Fruit fly (Drosophila melanogaster) whole organism, embryonic: ENCODE results near the gene Trxr2.

ENCODE experiments used
- Atf-2 ChIP-seq: fragments of 200-800 bp; sonication (Bioruptor generic); optimal IDR thresholded peaks from 2 replicates; lab custom pipeline; 2016; ENCODE audit warnings: missing biosample characterization, missing genetic modification characterization
- CG10431 ChIP-seq: fragments of 200-800 bp; sonication (Bioruptor generic); optimal IDR thresholded peaks from 3 replicates; lab custom pipeline; 2018; ENCODE audit warnings: missing biosample characterization, mild to moderate bottlenecking, missing genetic modification characterization
- CG12942 ChIP-seq: fragments of 200-800 bp; sonication (Bioruptor generic); optimal IDR thresholded peaks from 3 replicates; lab custom pipeline; 2016; ENCODE audit warnings: missing biosample characterization, missing genetic modification characterization
- CG15011 ChIP-seq: fragments of 200-800 bp; sonication (Bioruptor generic); optimal IDR thresholded peaks from 3 replicates; lab custom pipeline; 2018; ENCODE audit warnings: missing biosample characterization, mild to moderate bottlenecking, missing genetic modification characterization
- CG15479 ChIP-seq: fragments of 200-800 bp; sonication (Bioruptor generic); optimal IDR thresholded peaks from 3 replicates; lab custom pipeline; 2019; ENCODE audit warnings: missing biosample characterization, mild to moderate bottlenecking, missing genetic modification characterization, moderate library complexity
- CG18011 ChIP-seq: fragments of 200-800 bp; sonication (Bioruptor generic); optimal IDR thresholded peaks from 2 replicates; lab custom pipeline; 2017; ENCODE audit warnings: missing biosample characterization, missing genetic modification characterization, mild to moderate bottlenecking, moderate library complexity, missing genotype
- CG18599 ChIP-seq: fragments of 200-800 bp; sonication (Bioruptor generic); optimal IDR thresholded peaks from 3 replicates; lab custom pipeline; 2017; ENCODE audit warnings: missing biosample characterization, missing genetic modification characterization, mild to moderate bottlenecking, moderate library complexity, missing genetic modification reagents
- CG30431 ChIP-seq: fragments of 200-800 bp; sonication (Bioruptor generic); optimal IDR thresholded peaks from 2 replicates; lab custom pipeline; 2017; ENCODE audit warnings: missing biosample characterization, missing genetic modification characterization
- CG31441 ChIP-seq: fragments of 200-800 bp; sonication (Bioruptor generic); IDR thresholded peaks from 2 replicates; pipeline ENCODE4 v1.3.6; 2022; ENCODE audit warnings: missing biosample characterization, missing genetic modification characterization
- CG3281 ChIP-seq: fragments of 200-800 bp; sonication (Bioruptor generic); optimal IDR thresholded peaks from 3 replicates; lab custom pipeline; 2017; ENCODE audit warnings: missing biosample characterization, mild to moderate bottlenecking, missing genetic modification characterization
- CG33213 ChIP-seq: fragments of 200-800 bp; sonication (Bioruptor generic); optimal IDR thresholded peaks from 3 replicates; lab custom pipeline; 2016; ENCODE audit warnings: missing biosample characterization, missing genetic modification characterization
- CG3726 ChIP-seq: fragments of 200-800 bp; sonication (Bioruptor generic); IDR thresholded peaks from 3 replicates; pipeline ENCODE4, ENCODE4 v1.3.6; 2022; ENCODE audit warnings: missing biosample characterization, missing genetic modification characterization
- CG4404 ChIP-seq: fragments of 200-800 bp; sonication (Bioruptor generic); IDR thresholded peaks from 2 replicates; pipeline ENCODE4 v1.3.6; 2022; ENCODE audit warnings: missing biosample characterization, missing genetic modification characterization
- CG4617 ChIP-seq: fragments of 200-800 bp; sonication (Bioruptor generic); optimal IDR thresholded peaks from 3 replicates; lab custom pipeline; 2016; ENCODE audit warnings: missing biosample characterization, missing genetic modification characterization, borderline replicate concordance
- CG6813 ChIP-seq: fragments of 200-800 bp; sonication (Bioruptor generic); optimal IDR thresholded peaks from 2 replicates; lab custom pipeline; 2017; ENCODE audit warnings: missing biosample characterization, missing genetic modification characterization, mild to moderate bottlenecking, moderate library complexity, missing genetic modification reagents
- CG7271 ChIP-seq: fragments of 200-800 bp; sonication (Bioruptor generic); optimal IDR thresholded peaks from 2 replicates; lab custom pipeline; 2018; ENCODE audit warnings: missing biosample characterization, mild to moderate bottlenecking, missing genetic modification characterization, moderate library complexity
- CG7745 ChIP-seq: fragments of 200-800 bp; sonication (Bioruptor generic); optimal IDR thresholded peaks from 2 replicates; lab custom pipeline; 2018; ENCODE audit warnings: missing biosample characterization, mild to moderate bottlenecking, missing genetic modification characterization, moderate library complexity
- CG7786 ChIP-seq: fragments of 200-800 bp; sonication (Bioruptor generic); optimal IDR thresholded peaks from 2 replicates; lab custom pipeline; 2016; ENCODE audit warnings: missing biosample characterization, missing genetic modification characterization
- CG8089 ChIP-seq: fragments of 200-800 bp; sonication (Bioruptor generic); optimal IDR thresholded peaks from 3 replicates; lab custom pipeline; 2016; ENCODE audit warnings: missing biosample characterization, missing genetic modification characterization
- CG8765 ChIP-seq: fragments of 200-800 bp; sonication (Bioruptor generic); IDR thresholded peaks from 2 replicates; pipeline ENCODE4 v1.3.6; 2022; ENCODE audit warnings: missing biosample characterization, missing genetic modification characterization
- CG9609 ChIP-seq: fragments of 200-800 bp; sonication (Bioruptor generic); optimal IDR thresholded peaks from 3 replicates; lab custom pipeline; 2016; ENCODE audit warnings: missing biosample characterization, missing genetic modification characterization
- CG9817 ChIP-seq: fragments of 200-800 bp; sonication (Bioruptor generic); optimal IDR thresholded peaks from 2 replicates; lab custom pipeline; 2018; ENCODE audit warnings: missing biosample characterization, mild to moderate bottlenecking, missing genetic modification characterization, moderate library complexity
- Camta ChIP-seq: fragments of 200-800 bp; sonication (Bioruptor generic); optimal IDR thresholded peaks from 2 replicates; lab custom pipeline; 2016; ENCODE audit warnings: missing biosample characterization, missing genetic modification characterization
- Lim3 ChIP-seq: fragments of 200-800 bp; sonication (Bioruptor generic); IDR thresholded peaks from 2 replicates; pipeline ENCODE4 v1.3.6; 2022; ENCODE audit warnings: missing biosample characterization, missing genetic modification characterization
- Oaz ChIP-seq: fragments of 200-800 bp; sonication (Bioruptor generic); IDR thresholded peaks from 2 replicates; pipeline ENCODE4 v1.3.6; 2022; ENCODE audit warnings: missing biosample characterization, missing genetic modification characterization
- Vsx1 ChIP-seq: fragments of 200-800 bp; sonication (Bioruptor generic); optimal IDR thresholded peaks from 2 replicates; lab custom pipeline; 2017; ENCODE audit warnings: missing biosample characterization, mild to moderate bottlenecking, missing genetic modification characterization, missing genetic modification reagents
- dan ChIP-seq: fragments of 200-800 bp; sonication (Bioruptor generic); IDR thresholded peaks from 2 replicates; pipeline ENCODE4 v1.3.6; 2022; ENCODE audit warnings: missing biosample characterization, missing genetic modification characterization
- fd102C ChIP-seq: fragments of 200-800 bp; sonication (Bioruptor generic); optimal IDR thresholded peaks from 2 replicates; lab custom pipeline; 2018; ENCODE audit warnings: missing biosample characterization, mild to moderate bottlenecking, missing genetic modification characterization, moderate library complexity
- gce ChIP-seq: fragments of 200-800 bp; sonication (Bioruptor generic); IDR thresholded peaks from 3 replicates; pipeline ENCODE4 v1.3.6; 2022; ENCODE audit warnings: missing biosample characterization, missing genetic modification characterization
- jumu ChIP-seq: fragments of 200-800 bp; sonication (Bioruptor generic); optimal IDR thresholded peaks from 3 replicates; lab custom pipeline; 2016; ENCODE audit warnings: missing biosample characterization, missing genetic modification characterization
- kay ChIP-seq: fragments of 200-800 bp; sonication (Bioruptor generic); optimal IDR thresholded peaks from 2 replicates; lab custom pipeline; 2016; ENCODE audit warnings: missing biosample characterization, missing genetic modification characterization
- lab ChIP-seq: fragments of 200-800 bp; sonication (Bioruptor generic); optimal IDR thresholded peaks from 3 replicates; lab custom pipeline; 2017; ENCODE audit warnings: missing biosample characterization, missing genetic modification characterization, mild to moderate bottlenecking, moderate library complexity, missing genetic modification reagents
- lov ChIP-seq, 2 experiments: fragments of 200-800 bp in 1 of 2; fragments of >200 bp in 1 of 2; sonication (Bioruptor generic) in 1 of 2; IDR thresholded peaks in 1 of 2; optimal IDR thresholded peaks in 1 of 2; 2 replicates in 1 of 2; 3 replicates in 1 of 2; pipeline versions ENCODE4 v1.3.6 to Lab custom; 2017 to 2022; ENCODE audit warnings: missing biosample characterization in 1 of 2, missing genetic modification characterization in 1 of 2
- nau ChIP-seq: fragments of 200-800 bp; sonication (Bioruptor generic); optimal IDR thresholded peaks from 3 replicates; lab custom pipeline; 2017; ENCODE audit warnings: missing biosample characterization, mild to moderate bottlenecking, missing genetic modification characterization, missing genetic modification reagents
- nom ChIP-seq: fragments of 200-800 bp; sonication (Bioruptor generic); optimal IDR thresholded peaks from 2 replicates; lab custom pipeline; 2017; ENCODE audit warnings: missing biosample characterization, missing genetic modification characterization, mild to moderate bottlenecking, moderate library complexity, missing genetic modification reagents
- org-1 ChIP-seq: fragments of 200-800 bp; sonication (Bioruptor generic); optimal IDR thresholded peaks from 2 replicates; lab custom pipeline; 2017; ENCODE audit warnings: missing biosample characterization, missing genetic modification characterization
- p53 ChIP-seq: fragments of 200-800 bp; sonication (Bioruptor generic); optimal IDR thresholded peaks from 2 replicates; lab custom pipeline; 2016; ENCODE audit warnings: missing biosample characterization, missing genetic modification characterization
- prd ChIP-seq, 3 experiments: fragments of >200 bp in 2 of 3; fragments of 200-800 bp in 1 of 3; sonication (Bioruptor generic) in 1 of 3; optimal IDR thresholded peaks in 2 of 3; IDR thresholded peaks in 1 of 3; 2 replicates in 2 of 3; 3 replicates in 1 of 3; pipeline versions ENCODE4 v1.3.6 to Lab custom; 2017 to 2022; ENCODE audit warnings: missing biosample characterization in 1 of 3, missing genetic modification characterization in 1 of 3
- sens ChIP-seq: fragments of 200-800 bp; sonication (Bioruptor generic); peaks from one replicate; lab custom pipeline; 2016; ENCODE audit warnings: missing biosample characterization, missing genetic modification characterization
- slou ChIP-seq: fragments of 200-800 bp; sonication (Bioruptor generic); optimal IDR thresholded peaks from 3 replicates; lab custom pipeline; 2016; ENCODE audit warnings: missing biosample characterization, missing genetic modification characterization
- tll ChIP-seq, 2 experiments: fragments of 200-800 bp in 1 of 2; fragments of >200 bp in 1 of 2; sonication (Bioruptor generic) in 1 of 2; optimal IDR thresholded peaks; 2 replicates each; lab custom pipeline; 2017 to 2019; ENCODE audit warnings: missing biosample characterization in 2 of 2, missing genetic modification characterization in 2 of 2, mild to moderate bottlenecking in 1 of 2, moderate library complexity in 1 of 2
- wek ChIP-seq: fragments of 200-800 bp; sonication (Bioruptor generic); optimal IDR thresholded peaks from 3 replicates; lab custom pipeline; 2018; ENCODE audit warnings: missing biosample characterization, mild to moderate bottlenecking, missing genetic modification characterization, moderate library complexity
- zen ChIP-seq: fragments of 200-800 bp; sonication (Bioruptor generic); optimal IDR thresholded peaks from 3 replicates; lab custom pipeline; 2018; ENCODE audit warnings: missing biosample characterization, mild to moderate bottlenecking, missing genetic modification characterization, moderate library complexity

Trxr2 gene

DNA sequence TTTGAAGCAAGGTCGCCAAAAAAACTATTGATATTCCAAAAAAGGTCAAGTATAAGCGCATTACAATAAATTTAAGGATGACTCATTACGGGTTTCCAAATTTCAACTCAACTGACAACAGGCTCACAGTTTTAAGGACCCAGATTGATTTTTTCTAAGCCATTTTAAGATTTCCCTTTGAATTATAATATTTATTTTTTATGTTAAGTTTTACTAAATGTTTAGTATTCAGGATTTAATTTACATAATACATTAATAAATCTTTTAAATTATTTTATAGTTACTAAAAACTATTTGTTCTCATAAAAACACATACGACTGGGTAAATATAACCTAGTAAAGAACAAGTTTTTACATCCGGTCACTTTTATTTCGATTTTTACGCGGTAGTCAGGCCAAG is 44.9 kb upstream of the Trxr2 start, which contains the start of gene CG43329:
Gene CG43329, minus strand, starts transcription at position 101 of the 400 bp plus-strand sequence.
- no peak for TF ChIP-seq CG9817 (tag; lab: Kevin White, UChicago)
- TF ChIP-seq nom (GFP tag; lab: Kevin White, UChicago): no peak
- TF ChIP-seq org-1 (GFP tag; lab: Kevin White, UChicago): no peak
- no peak for TF ChIP-seq dan (GFP tag; lab: Robert Waterston, UW)
- TF ChIP-seq kay (GFP tag; lab: Kevin White, UChicago): no peak
- TF ChIP-seq CG10431: no peak
- no peak for TF ChIP-seq CG8089 (GFP tag; lab: Kevin White, UChicago)
- TF ChIP-seq nau: no peak
- TF ChIP-seq CG8765: no peak
- TF ChIP-seq gce: no peak
- TF ChIP-seq wek (GFP tag; lab: Kevin White, UChicago): no peak
- no peak for TF ChIP-seq CG7786 (GFP tag; lab: Kevin White, UChicago)
- TF ChIP-seq p53 (GFP tag; lab: Kevin White, UChicago): no peak
- TF ChIP-seq Camta (GFP tag; lab: Kevin White, UChicago): no peak
- no peak for TF ChIP-seq CG7745 (tag; lab: Kevin White, UChicago)
- no peak for TF ChIP-seq CG4617

DNA sequence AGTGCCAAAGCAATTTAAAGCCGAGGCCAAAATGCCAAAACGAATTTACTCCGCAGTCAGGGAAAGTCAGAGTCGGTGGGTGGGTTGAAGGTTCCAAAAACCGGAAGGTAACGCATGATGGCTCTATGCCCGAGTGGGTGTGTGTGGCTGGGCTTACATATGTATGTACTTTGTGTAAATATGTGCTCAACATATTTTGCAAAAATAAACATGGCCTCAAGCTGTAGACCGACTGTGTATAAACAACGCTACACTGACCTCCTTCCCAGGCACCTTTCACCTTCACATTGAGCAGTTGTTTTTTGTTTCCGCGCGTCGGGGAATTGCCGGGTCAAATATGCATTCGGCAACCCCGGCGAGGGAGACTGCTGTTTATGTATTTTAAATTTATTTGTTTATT is 30.0 kb upstream of the Trxr2 start:
- peak; percentile 39 for TF ChIP-seq CG18599 (GFP tag; lab: Kevin White, UChicago)
- TF ChIP-seq fd102C (GFP tag; lab: Kevin White, UChicago): peak; percentile 34
- no peak for TF ChIP-seq CG31441
- no peak for TF ChIP-seq CG9609
- peak; percentile 24 for TF ChIP-seq CG6813 (GFP tag; lab: Kevin White, UChicago)
- no peak for TF ChIP-seq CG4404 (GFP tag; lab: Robert Waterston, UW)
- no peak for TF ChIP-seq CG12942 (GFP tag; lab: Kevin White, UChicago)
- TF ChIP-seq Vsx1: no peak
- no peak for TF ChIP-seq Oaz (GFP tag; lab: Robert Waterston, UW)
- no peak for TF ChIP-seq CG15011
- no peak for TF ChIP-seq Atf-2 (GFP tag; lab: Kevin White, UChicago)
- peak; percentile 25 for TF ChIP-seq CG15479 (GFP tag; lab: Kevin White, UChicago)
- TF ChIP-seq CG3281 (GFP tag; lab: Kevin White, UChicago): peak; percentile 2
- no peak for TF ChIP-seq jumu
- TF ChIP-seq tll (GFP tag; optimal IDR thresholded peaks at IDR 0.05; lab: Kevin White, UChicago): peak in 1 of 2 experiments; percentile 83
- no peak for TF ChIP-seq CG30431 (GFP tag; lab: Kevin White, UChicago)
- no peak for TF ChIP-seq slou (GFP tag; lab: Kevin White, UChicago)
- peak; percentile 54 for TF ChIP-seq zen (tag; lab: Kevin White, UChicago)
- no peak for TF ChIP-seq CG3726 (GFP tag; lab: Robert Waterston, UW)
- TF ChIP-seq CG33213: no peak
- TF ChIP-seq CG18011 (GFP tag; lab: Kevin White, UChicago): no peak
- TF ChIP-seq sens (GFP tag; lab: Kevin White, UChicago): peak; percentile 51
- no peak for TF ChIP-seq prd (optimal IDR thresholded peaks at IDR 0.05; lab: Kevin White, UChicago)
- TF ChIP-seq prd (GFP tag; IDR thresholded peaks at IDR 0.05; lab: Robert Waterston, UW): peak; percentile 32; the same call in 1 of the 3 replicates
- peak; percentile 3 for TF ChIP-seq CG7271
- TF ChIP-seq lab (GFP tag; lab: Kevin White, UChicago): peak; percentile 43
- no peak for TF ChIP-seq Lim3 (GFP tag; lab: Robert Waterston, UW)
- no peak for TF ChIP-seq lov (optimal IDR thresholded peaks at IDR 0.05; lab: Kevin White, UChicago)
- 0 out of 3 replicates have a peak, but pooled peaks have one; percentile 23 for TF ChIP-seq lov (GFP tag; IDR thresholded peaks at IDR 0.05; lab: Robert Waterston, UW)
